Fruit fly (Drosophila melanogaster) whole organism, pupa: ENCODE results near the gene Sec3.

Experiments
- CG10348 ChIP-seq: fragments of 200-800 bp; sonication (Bioruptor generic); IDR thresholded peaks from 2 replicates; pipeline ENCODE4 v1.3.6; 2022; ENCODE audit warnings: missing biosample characterization, missing genetic modification characterization
- CG13204 ChIP-seq: fragments of 200-800 bp; sonication (Bioruptor generic); optimal IDR thresholded peaks from 2 replicates; lab custom pipeline; 2018; ENCODE audit warnings: missing biosample characterization, mild to moderate bottlenecking, missing genetic modification characterization, moderate library complexity
- CG15710 ChIP-seq: fragments of 200-800 bp; sonication (Bioruptor generic); optimal IDR thresholded peaks from 2 replicates; lab custom pipeline; 2018; ENCODE audit warnings: missing biosample characterization, mild to moderate bottlenecking, missing genetic modification characterization, moderate library complexity
- CG34367 ChIP-seq: fragments of 200-800 bp; sonication (Bioruptor generic); optimal IDR thresholded peaks from 2 replicates; lab custom pipeline; 2018; ENCODE audit warnings: missing biosample characterization, mild to moderate bottlenecking, missing genetic modification characterization
- CG4496 ChIP-seq: fragments of 200-800 bp; sonication (Bioruptor generic); IDR thresholded peaks from 3 replicates; pipeline ENCODE4 v1.3.6; 2022; ENCODE audit warnings: missing biosample characterization, missing genetic modification characterization
- CG8301 ChIP-seq: fragments of 200-800 bp; sonication (Bioruptor generic); optimal IDR thresholded peaks from 2 replicates; lab custom pipeline; 2018; ENCODE audit warnings: missing biosample characterization, mild to moderate bottlenecking, missing genetic modification characterization
- CG9948 ChIP-seq: fragments of 200-800 bp; sonication (Bioruptor generic); optimal IDR thresholded peaks from 2 replicates; lab custom pipeline; 2018; ENCODE audit warnings: missing biosample characterization, mild to moderate bottlenecking, missing genetic modification characterization, moderate library complexity
- Snoo ChIP-seq: fragments of 200-800 bp; sonication (Bioruptor generic); optimal IDR thresholded peaks from 3 replicates; lab custom pipeline; 2017; ENCODE audit warnings: missing biosample characterization, mild to moderate bottlenecking, missing genetic modification characterization, inconsistent platforms
- rn ChIP-seq: fragments of 200-800 bp; sonication (Bioruptor generic); IDR thresholded peaks from 2 replicates; pipeline ENCODE4 v1.3.6; 2022; ENCODE audit warnings: missing biosample characterization, missing genetic modification characterization

dm6 chr3L:17470110-17470509 is 45.1 kb upstream of the Sec3 start, which contains the start of gene SecCl:
- no peak for TF ChIP-seq CG4496
- TF ChIP-seq CG15710 (tag; lab: Kevin White, UChicago), result no peak
- TF ChIP-seq rn (GFP tag; lab: Robert Waterston, UW), result no peak
- TF ChIP-seq CG34367 (tag; lab: Kevin White, UChicago), result no peak
- no peak for TF ChIP-seq CG9948 (tag; lab: Kevin White, UChicago)
- no peak for TF ChIP-seq CG13204
- TF ChIP-seq CG8301, result no peak
- TF ChIP-seq CG10348, result no peak
- TF ChIP-seq Snoo, result no peak
